Worm (Caenorhabditis elegans): Measurements from ENCODE around the gene ssq-2.

ssq-2 gene

DNA sequence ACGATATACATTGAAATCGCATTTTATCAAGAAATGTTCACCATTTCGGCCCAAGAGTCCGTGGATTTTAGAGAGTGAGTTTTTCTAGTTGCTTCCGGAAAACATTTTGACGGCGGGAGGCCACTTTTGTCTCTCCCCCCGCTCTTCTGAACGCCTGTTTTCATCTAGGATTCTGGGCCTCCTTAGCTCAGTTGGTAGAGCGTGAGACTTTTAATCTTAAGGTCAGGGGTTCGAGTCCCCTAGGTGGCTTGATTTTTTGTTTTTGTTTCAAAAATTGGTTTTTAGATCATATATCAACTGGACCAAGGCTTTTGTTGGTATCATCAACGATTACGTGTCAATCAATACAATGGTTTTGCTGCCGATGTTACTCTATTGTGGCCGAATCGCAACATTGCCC lies 42.8 kb downstream of the ssq-2 start:
- no peak for TF ChIP-seq hnd-1 (tag; optimal IDR thresholded peaks at IDR 0.05)
- no peak for TF ChIP-seq ama-1 (optimal IDR thresholded peaks at IDR 0.05)
- peak; percentile 49; the same call in 1 of the 2 replicates for TF ChIP-seq tbx-37 (GFP tag; conservative IDR thresholded peaks at IDR 0.05)
- no peak for TF ChIP-seq ceh-13 (GFP tag; optimal IDR thresholded peaks at IDR 0.05)
- peak; percentile 84 for TF ChIP-seq pes-1 (GFP tag; IDR thresholded peaks at IDR 0.05)
- TF ChIP-seq ets-7 (tag; optimal IDR thresholded peaks at IDR 0.05) = no peak
- TF ChIP-seq tbx-11 (GFP tag; IDR thresholded peaks at IDR 0.05) = peak; percentile 59
- no peak for TF ChIP-seq tra-4 (tag; optimal IDR thresholded peaks at IDR 0.05)
- TF ChIP-seq flt-1 (GFP tag; IDR thresholded peaks at IDR 0.05) = peak; percentile 82
- TF ChIP-seq sea-1 (GFP tag; conservative IDR thresholded peaks at IDR 0.05) = peak; percentile 74; the same call in 1 of the 2 replicates
- no peak for TF ChIP-seq aly-1 (tag; optimal IDR thresholded peaks at IDR 0.05)
- peak; percentile 18 for TF ChIP-seq B0310.2 (tag; optimal IDR thresholded peaks at IDR 0.05)
- no peak for TF ChIP-seq ceh-36 (tag; optimal IDR thresholded peaks at IDR 0.05)
- peak; percentile 80 for TF ChIP-seq scrt-1 (GFP tag; IDR thresholded peaks at IDR 0.05)
- no peak for TF ChIP-seq hmbx-1 (tag; optimal IDR thresholded peaks at IDR 0.05)
- TF ChIP-seq F13C5.2 (tag; optimal IDR thresholded peaks at IDR 0.05) = no peak
- no peak for TF ChIP-seq hmg-4 (GFP tag; optimal IDR thresholded peaks at IDR 0.05)

DNA sequence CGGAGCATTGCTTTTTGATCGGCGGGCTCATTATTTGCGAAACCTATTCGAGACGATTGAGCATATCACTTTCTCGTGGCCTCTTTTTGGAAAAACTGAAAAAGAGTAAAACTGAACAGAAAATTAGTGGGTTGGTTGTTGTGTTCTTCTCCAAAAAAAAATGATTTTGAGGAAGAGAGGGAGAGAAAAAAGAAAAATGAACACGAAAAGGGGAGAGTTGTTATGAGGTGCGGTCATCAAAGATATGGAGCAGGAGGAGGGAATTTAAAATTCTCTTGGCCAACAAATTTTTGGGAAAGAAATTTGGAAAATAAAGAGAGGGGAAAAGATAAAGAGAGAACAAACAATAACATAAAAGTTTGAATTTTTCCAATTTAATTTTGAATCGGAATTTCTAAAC lies 49.4 kb downstream of the ssq-2 start, which contains the start of gene hot-9:
Gene hot-9, minus strand, starts transcription at position 101 of the 400 bp plus-strand sequence.
- no peak for TF ChIP-seq aly-1 (tag; optimal IDR thresholded peaks at IDR 0.05)
- no peak for TF ChIP-seq tbx-37 (GFP tag; conservative IDR thresholded peaks at IDR 0.05)
- TF ChIP-seq pes-1 (GFP tag; IDR thresholded peaks at IDR 0.05) = no peak
- no peak for TF ChIP-seq hnd-1 (tag; optimal IDR thresholded peaks at IDR 0.05)
- TF ChIP-seq ets-7 (tag; optimal IDR thresholded peaks at IDR 0.05) = no peak
- no peak for TF ChIP-seq tbx-11 (GFP tag; IDR thresholded peaks at IDR 0.05)
- no peak for TF ChIP-seq ceh-13 (GFP tag; optimal IDR thresholded peaks at IDR 0.05)
- TF ChIP-seq ceh-36 (tag; optimal IDR thresholded peaks at IDR 0.05) = no peak
- no peak for TF ChIP-seq tra-4 (tag; optimal IDR thresholded peaks at IDR 0.05)
- no peak for TF ChIP-seq scrt-1 (GFP tag; IDR thresholded peaks at IDR 0.05)
- no peak for TF ChIP-seq B0310.2 (tag; optimal IDR thresholded peaks at IDR 0.05)
